Fruit fly (Drosophila melanogaster) whole organism, embryonic: ENCODE data around the gene ghi.
A peak's percentile ranks its signal among the peaks of the same experiment; 100 is the strongest.

Experiments used
- Abd-B ChIP-seq: fragments of 200-800 bp; sonication (Bioruptor generic); optimal IDR thresholded peaks from 2 replicates; lab custom pipeline; 2018; ENCODE audit warnings: missing biosample characterization, mild to moderate bottlenecking, missing genetic modification characterization, moderate library complexity
- B-H1 ChIP-seq: fragments of 200-800 bp; sonication (Bioruptor generic); IDR thresholded peaks from 3 replicates; pipeline ENCODE4 v1.3.6; 2022; ENCODE audit warnings: missing biosample characterization, missing genetic modification characterization
- Bgb ChIP-seq: fragments of 200-800 bp; sonication (Bioruptor generic); IDR thresholded peaks from 2 replicates; pipeline ENCODE4 v1.3.6; 2022; ENCODE audit warnings: missing biosample characterization, missing genetic modification characterization; ENCODE audit not compliant: partially characterized antibody
- Blimp-1 ChIP-seq: fragments of 200-800 bp; sonication (Bioruptor generic); optimal IDR thresholded peaks from 3 replicates; lab custom pipeline; 2018; ENCODE audit warnings: missing biosample characterization, missing genetic modification characterization, mild to moderate bottlenecking, moderate library complexity, missing genetic modification reagents
- CG10366 ChIP-seq: fragments of 200-800 bp; sonication (Bioruptor generic); IDR thresholded peaks from 2 replicates; pipeline ENCODE4 v1.3.6; 2022; ENCODE audit warnings: missing biosample characterization, missing genetic modification characterization
- CG10543 ChIP-seq: fragments of 200-800 bp; sonication (Bioruptor generic); optimal IDR thresholded peaks from 3 replicates; lab custom pipeline; 2017; ENCODE audit warnings: missing biosample characterization, mild to moderate bottlenecking, missing genetic modification characterization, moderate library complexity
- CG11560 ChIP-seq: fragments of 200-800 bp; sonication (Bioruptor generic); IDR thresholded peaks from 3 replicates; pipeline ENCODE4 v1.3.6; 2022; ENCODE audit warnings: missing biosample characterization, missing genetic modification characterization
- CG12236 ChIP-seq: fragments of 200-800 bp; sonication (Bioruptor generic); optimal IDR thresholded peaks from 2 replicates; lab custom pipeline; 2016; ENCODE audit warnings: missing biosample characterization, missing genetic modification characterization
- CG13424 ChIP-seq: fragments of 200-800 bp; sonication (Bioruptor generic); optimal IDR thresholded peaks from 2 replicates; lab custom pipeline; 2019; ENCODE audit warnings: missing biosample characterization, mild to moderate bottlenecking, missing genetic modification characterization, moderate library complexity
- CG13775 ChIP-seq: fragments of 200-800 bp; sonication (Bioruptor generic); optimal IDR thresholded peaks from 3 replicates; lab custom pipeline; 2017; ENCODE audit warnings: missing biosample characterization, mild to moderate bottlenecking, missing genetic modification characterization
- CG14860 ChIP-seq: fragments of 200-800 bp; sonication (Bioruptor generic); IDR thresholded peaks from 3 replicates; pipeline ENCODE4 v1.3.6; 2022; ENCODE audit warnings: missing biosample characterization, missing genetic modification characterization; ENCODE audit not compliant: partially characterized antibody
- CG15073 ChIP-seq: fragments of 200-800 bp; sonication (Bioruptor generic); optimal IDR thresholded peaks from 2 replicates; lab custom pipeline; 2016; ENCODE audit warnings: missing biosample characterization, missing genetic modification characterization
- CG17385 ChIP-seq: fragments of 200-800 bp; sonication (Bioruptor generic); optimal IDR thresholded peaks from 3 replicates; lab custom pipeline; 2018; ENCODE audit warnings: missing biosample characterization, mild to moderate bottlenecking, missing genetic modification characterization
- CG18011 ChIP-seq: fragments of 200-800 bp; sonication (Bioruptor generic); optimal IDR thresholded peaks from 2 replicates; lab custom pipeline; 2017; ENCODE audit warnings: missing biosample characterization, missing genetic modification characterization, mild to moderate bottlenecking, moderate library complexity, missing genotype
- CG30020 ChIP-seq: fragments of 200-800 bp; optimal IDR thresholded peaks from 2 replicates; lab custom pipeline; 2019; ENCODE audit warnings: missing biosample characterization, mild to moderate bottlenecking, missing genetic modification characterization, moderate library complexity
- CG3163 ChIP-seq: fragments of 200-800 bp; sonication (Bioruptor generic); optimal IDR thresholded peaks from 3 replicates; lab custom pipeline; 2016; ENCODE audit warnings: missing biosample characterization, missing genetic modification characterization
- CG3726 ChIP-seq: fragments of 200-800 bp; sonication (Bioruptor generic); IDR thresholded peaks from 3 replicates; pipeline ENCODE4, ENCODE4 v1.3.6; 2022; ENCODE audit warnings: missing biosample characterization, missing genetic modification characterization
- CG3838 ChIP-seq: fragments of 200-800 bp; sonication (Bioruptor generic); optimal IDR thresholded peaks from 3 replicates; lab custom pipeline; 2016; ENCODE audit warnings: missing biosample characterization, missing genetic modification characterization
- CG5953 ChIP-seq: fragments of 200-800 bp; sonication (Bioruptor generic); IDR thresholded peaks from 2 replicates; pipeline ENCODE4 v1.3.6; 2022; ENCODE audit warnings: missing biosample characterization, missing genetic modification characterization
- CG9932 ChIP-seq: fragments of 200-800 bp; sonication (Bioruptor generic); IDR thresholded peaks from 2 replicates; pipeline ENCODE4 v1.3.6; 2022; ENCODE audit warnings: missing biosample characterization, missing genetic modification characterization
- CrebB ChIP-seq: fragments of 200-800 bp; sonication (Bioruptor generic); optimal IDR thresholded peaks from 3 replicates; lab custom pipeline; 2018; ENCODE audit warnings: missing biosample characterization, mild to moderate bottlenecking, missing genetic modification characterization
- Meics ChIP-seq: fragments of 200-800 bp; sonication (Bioruptor generic); optimal IDR thresholded peaks from 2 replicates; lab custom pipeline; 2017; ENCODE audit warnings: missing biosample characterization, mild to moderate bottlenecking, missing genetic modification characterization
- Nf-YA ChIP-seq: fragments of 200-800 bp; sonication (Bioruptor generic); IDR thresholded peaks from 2 replicates; pipeline ENCODE4 v1.3.6; 2022; ENCODE audit warnings: missing biosample characterization, missing genetic modification characterization
- Sin3A ChIP-seq: fragments of >200 bp; optimal IDR thresholded peaks from 2 replicates; lab custom pipeline; 2018
- amos ChIP-seq: fragments of 200-800 bp; sonication (Bioruptor generic); IDR thresholded peaks from 2 replicates; pipeline ENCODE4 v1.3.6; 2022; ENCODE audit warnings: missing biosample characterization, missing genetic modification characterization; ENCODE audit not compliant: partially characterized antibody
- da ChIP-seq: fragments of 200-800 bp; sonication (Bioruptor generic); optimal IDR thresholded peaks from 2 replicates; lab custom pipeline; 2016; ENCODE audit warnings: missing biosample characterization, missing genetic modification characterization
- dmrt99B ChIP-seq: fragments of 200-800 bp; sonication (Bioruptor generic); optimal IDR thresholded peaks from 2 replicates; lab custom pipeline; 2018; ENCODE audit warnings: missing biosample characterization, mild to moderate bottlenecking, missing genetic modification characterization, moderate library complexity
- esg ChIP-seq: fragments of 200-800 bp; sonication (Bioruptor generic); conservative IDR thresholded peaks from 2 replicates; pipeline ENCODE4 v1.3.6; 2022; ENCODE audit warnings: missing biosample characterization, missing genetic modification characterization
- ewg ChIP-seq: fragments of 200-800 bp; sonication (Bioruptor generic); optimal IDR thresholded peaks from 3 replicates; lab custom pipeline; 2017; ENCODE audit warnings: mild to moderate bottlenecking, missing biosample characterization, missing genetic modification reagents, missing genetic modification characterization
- fd96Cb ChIP-seq: fragments of 200-800 bp; sonication (Bioruptor generic); optimal IDR thresholded peaks from 2 replicates; lab custom pipeline; 2018; ENCODE audit warnings: missing biosample characterization, mild to moderate bottlenecking, missing genetic modification characterization, moderate library complexity
- gsb ChIP-seq: fragments of 200-800 bp; sonication (Bioruptor generic); IDR thresholded peaks from 2 replicates; pipeline ENCODE4 v1.3.6; 2022; ENCODE audit warnings: missing biosample characterization, missing genetic modification characterization
- h ChIP-seq: fragments of >200 bp; optimal IDR thresholded peaks from 2 replicates; lab custom pipeline; 2017
- hth ChIP-seq: fragments of >200 bp; optimal IDR thresholded peaks from 2 replicates; lab custom pipeline; 2017; ENCODE audit warnings: inconsistent platforms
- jumu ChIP-seq: fragments of 200-800 bp; sonication (Bioruptor generic); optimal IDR thresholded peaks from 3 replicates; lab custom pipeline; 2016; ENCODE audit warnings: missing biosample characterization, missing genetic modification characterization
- ken ChIP-seq: fragments of 200-800 bp; sonication (Bioruptor generic); IDR thresholded peaks from 3 replicates; pipeline ENCODE4 v1.3.6; 2022; ENCODE audit warnings: missing biosample characterization, missing genetic modification characterization
- knrl ChIP-seq: fragments of 200-800 bp; sonication (Bioruptor generic); IDR thresholded peaks from 3 replicates; pipeline ENCODE4 v1.3.6; 2022; ENCODE audit warnings: missing biosample characterization, missing genetic modification characterization; ENCODE audit not compliant: partially characterized antibody
- odd ChIP-seq: fragments of 200-800 bp; sonication (Bioruptor generic); optimal IDR thresholded peaks from 2 replicates; lab custom pipeline; 2017; ENCODE audit warnings: missing biosample characterization, mild to moderate bottlenecking, missing genetic modification characterization
- schlank ChIP-seq: fragments of 200-800 bp; sonication (Bioruptor generic); optimal IDR thresholded peaks from 2 replicates; lab custom pipeline; 2018; ENCODE audit warnings: missing biosample characterization, mild to moderate bottlenecking, missing genetic modification characterization
- slp2 ChIP-seq: fragments of 200-800 bp; sonication (Bioruptor generic); optimal IDR thresholded peaks from 2 replicates; lab custom pipeline; 2016; ENCODE audit warnings: missing biosample characterization, missing genetic modification characterization
- sob ChIP-seq: fragments of 200-800 bp; sonication (Bioruptor generic); IDR thresholded peaks from 2 replicates; pipeline ENCODE4 v1.3.6; 2022; ENCODE audit warnings: missing biosample characterization, missing genetic modification characterization
- tll ChIP-seq, 2 experiments: fragments of 200-800 bp in 1 of 2; fragments of >200 bp in 1 of 2; sonication (Bioruptor generic) in 1 of 2; optimal IDR thresholded peaks; 2 replicates each; lab custom pipeline; 2017 to 2019; ENCODE audit warnings: missing biosample characterization in 2 of 2, missing genetic modification characterization in 2 of 2, mild to moderate bottlenecking in 1 of 2, moderate library complexity in 1 of 2
- tup ChIP-seq: fragments of 200-800 bp; sonication (Bioruptor generic); optimal IDR thresholded peaks from 2 replicates; lab custom pipeline; 2016; ENCODE audit warnings: missing biosample characterization, mild to moderate bottlenecking, missing genetic modification characterization, moderate library complexity
- usp ChIP-seq: fragments of >200 bp; optimal IDR thresholded peaks from 2 replicates; lab custom pipeline; 2017; ENCODE audit warnings: missing biosample characterization, missing genetic modification characterization

Gene ghi

DNA sequence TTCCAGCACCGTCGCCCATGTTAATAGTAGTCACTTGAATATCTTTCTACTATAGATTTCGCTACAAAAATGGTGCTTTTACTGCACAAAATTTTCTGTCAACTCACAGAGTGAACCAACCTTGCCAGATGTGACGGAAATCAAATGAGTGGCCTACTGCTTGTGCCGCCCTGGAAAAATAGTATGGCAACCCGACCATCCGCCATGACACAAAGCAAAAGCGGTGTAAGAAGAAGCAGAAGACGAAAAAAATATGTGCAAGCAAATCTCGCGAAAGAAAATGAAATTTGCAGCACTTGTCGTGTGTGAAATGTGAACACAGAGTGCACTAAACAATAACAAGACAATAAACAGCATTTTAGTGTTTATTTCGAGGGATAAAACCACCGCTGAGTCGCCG, 25.2 kb downstream of the ghi start, which contains the start of the genes Uch-L5 and Jarid2 (continued):
- peak; percentile 49 for TF ChIP-seq ewg (GFP tag; lab: Kevin White, UChicago)
- TF ChIP-seq CG10543 (GFP tag; lab: Kevin White, UChicago): peak; percentile 44
- peak; percentile 82 for TF ChIP-seq jumu (GFP tag; lab: Kevin White, UChicago)
- no peak for TF ChIP-seq fd96Cb (tag; lab: Kevin White, UChicago)
- peak; percentile 23; the same call in 1 of the 2 replicates for TF ChIP-seq CG9932 (GFP tag; lab: Robert Waterston, UW)
- TF ChIP-seq hth (lab: Kevin White, UChicago): no peak
- TF ChIP-seq da (GFP tag; lab: Kevin White, UChicago): peak; percentile 37
- TF ChIP-seq tll (GFP tag; optimal IDR thresholded peaks at IDR 0.05; lab: Kevin White, UChicago): peak in 1 of 2 experiments; percentile 22
- TF ChIP-seq ken: 0 out of 3 replicates have a peak, but pooled peaks have one; percentile 47
- no peak for TF ChIP-seq Blimp-1
- no peak for TF ChIP-seq Abd-B (GFP tag; lab: Kevin White, UChicago)
- peak; percentile 55 for TF ChIP-seq sob
- TF ChIP-seq schlank (tag; lab: Kevin White, UChicago): peak; percentile 28
- peak; percentile 50 for TF ChIP-seq amos (GFP tag; lab: Robert Waterston, UW)
- TF ChIP-seq CG13424 (tag; lab: Kevin White, UChicago): peak; percentile 36
- no peak for TF ChIP-seq esg (GFP tag; lab: Robert Waterston, UW)
- no peak for TF ChIP-seq CG14860 (GFP tag; lab: Robert Waterston, UW)
- TF ChIP-seq tup (GFP tag; lab: Kevin White, UChicago): no peak
- no peak for TF ChIP-seq gsb (GFP tag; lab: Robert Waterston, UW)
- TF ChIP-seq CG3838 (GFP tag; lab: Kevin White, UChicago): no peak
- TF ChIP-seq usp (GFP tag; lab: Kevin White, UChicago): no peak
- TF ChIP-seq CG10366: no peak
- no peak for TF ChIP-seq h (lab: Kevin White, UChicago)
- no peak for TF ChIP-seq knrl (GFP tag; lab: Robert Waterston, UW)
- TF ChIP-seq Bgb (GFP tag; lab: Robert Waterston, UW): peak; percentile 45
- TF ChIP-seq odd: no peak
- TF ChIP-seq CG30020 (tag; lab: Kevin White, UChicago): peak; percentile 43
- peak; percentile 58 for TF ChIP-seq CrebB
- TF ChIP-seq CG18011: peak; percentile 46
- no peak for TF ChIP-seq CG12236 (GFP tag; lab: Kevin White, UChicago)
- TF ChIP-seq CG3726 (GFP tag; lab: Robert Waterston, UW): no peak
- no peak for TF ChIP-seq CG5953 (GFP tag; lab: Robert Waterston, UW)
- TF ChIP-seq Nf-YA (GFP tag; lab: Robert Waterston, UW): no peak
- TF ChIP-seq CG13775 (GFP tag; lab: Kevin White, UChicago): no peak
- peak; percentile 98 for TF ChIP-seq CG17385 (GFP tag; lab: Kevin White, UChicago)
- TF ChIP-seq Meics (GFP tag; lab: Kevin White, UChicago): peak; percentile 57
- TF ChIP-seq dmrt99B (tag; lab: Kevin White, UChicago): no peak
- TF ChIP-seq CG15073 (GFP tag; lab: Kevin White, UChicago): no peak
- TF ChIP-seq B-H1 (GFP tag; lab: Robert Waterston, UW): no peak
- peak; percentile 40 for TF ChIP-seq CG3163 (GFP tag; lab: Kevin White, UChicago)
- TF ChIP-seq Sin3A (lab: Kevin White, UChicago): peak; percentile 79
- peak; percentile 45 for TF ChIP-seq slp2
- TF ChIP-seq CG11560: no peak
- TF ChIP-seq, all 482 proteins: peak for 228
